Worm (Caenorhabditis elegans) whole organism, L4 larva: ENCODE results near the gene ssq-1.

ENCODE experiments used
- F10B5.3 ChIP-seq: sonication (generic microtip); optimal IDR thresholded peaks from 2 replicates; lab custom pipeline; 2016; ENCODE audit warnings: mild to moderate bottlenecking, missing genetic modification characterization, missing compliant biosample characterization
- F26F4.8 ChIP-seq: fragments of 200-800 bp; sonication (Bioruptor generic); conservative IDR thresholded peaks from 2 replicates; pipeline ENCODE4 v1.3.6; 2022; ENCODE audit warnings: missing genetic modification characterization, missing compliant biosample characterization
- F37D6.2 ChIP-seq: sonication (generic microtip); optimal IDR thresholded peaks from 2 replicates; lab custom pipeline; 2016; ENCODE audit warnings: mild to moderate bottlenecking, missing genetic modification characterization, missing compliant biosample characterization
- T20F7.1 ChIP-seq: fragments of 200-800 bp; sonication (Bioruptor generic); optimal IDR thresholded peaks from 2 replicates; lab custom pipeline; 2018; ENCODE audit warnings: mild to moderate bottlenecking, missing genetic modification characterization, missing compliant biosample characterization
- ZK337.2 ChIP-seq: fragments of 200-800 bp; sonication (Bioruptor generic); IDR thresholded peaks from 2 replicates; pipeline ENCODE4 v1.3.6; 2022; ENCODE audit warnings: missing genetic modification reagents, missing genetic modification characterization, missing compliant biosample characterization
- ZK546.5 ChIP-seq, 2 experiments: sonication (generic microtip); optimal IDR thresholded peaks; 2 replicates each; lab custom pipeline; 2017; ENCODE audit warnings: missing biosample characterization in 2 of 2, missing genetic modification characterization in 2 of 2
- ama-1 ChIP-seq: fragments of 150-350 bp; optimal IDR thresholded peaks from 2 replicates; lab custom pipeline; 2014; ENCODE audit warnings: inconsistent platforms, mixed read lengths
- ceh-20 ChIP-seq: fragments of 200-800 bp; sonication (Bioruptor generic); IDR thresholded peaks from 2 replicates; pipeline ENCODE4 v1.3.6; 2022; ENCODE audit warnings: missing genetic modification reagents, missing genetic modification characterization, missing compliant biosample characterization
- ceh-44 ChIP-seq: fragments of 200-800 bp; sonication (Bioruptor generic); IDR thresholded peaks from 2 replicates; pipeline ENCODE4 v1.3.6; 2022; ENCODE audit warnings: missing genetic modification reagents, missing genetic modification characterization, missing compliant biosample characterization
- ces-1 ChIP-seq: fragments of 150-350 bp; sonication (generic microtip); optimal IDR thresholded peaks from 4 replicates; lab custom pipeline; 2014; ENCODE audit warnings: missing biosample characterization, missing genetic modification reagents, missing genetic modification characterization
- ctbp-1 ChIP-seq: fragments of 200-800 bp; sonication (Bioruptor generic); IDR thresholded peaks from 2 replicates; pipeline ENCODE4 v1.3.6; 2022; ENCODE audit warnings: missing genetic modification reagents, missing genetic modification characterization, missing compliant biosample characterization
- daf-12 ChIP-seq: fragments of 150-350 bp; optimal IDR thresholded peaks from 2 replicates; lab custom pipeline; 2014; ENCODE audit warnings: missing biosample characterization, missing genetic modification reagents, missing genetic modification characterization
- daf-16 ChIP-seq, 3 experiments: sonication (generic microtip); optimal IDR thresholded peaks; 2 replicates each; lab custom pipeline; 2016 to 2017; ENCODE audit warnings: missing genetic modification characterization in 3 of 3, missing genetic modification reagents in 3 of 3, mild to moderate bottlenecking in 2 of 3, missing compliant biosample characterization in 2 of 3, missing biosample characterization in 1 of 3, moderate library complexity in 1 of 3
- dmd-6 ChIP-seq: fragments of 200-800 bp; sonication (Bioruptor generic); IDR thresholded peaks from 2 replicates; pipeline ENCODE4 v1.3.6; 2022; ENCODE audit warnings: missing genetic modification reagents, missing genetic modification characterization, missing compliant biosample characterization
- dve-1 ChIP-seq: sonication (generic microtip); optimal IDR thresholded peaks from 2 replicates; lab custom pipeline; 2017; ENCODE audit warnings: antibody characterized with exemption, mild to moderate bottlenecking, missing genetic modification characterization, missing compliant biosample characterization; ENCODE audit not compliant: insufficient read depth
- egl-43 ChIP-seq: fragments of 200-800 bp; sonication (Bioruptor generic); IDR thresholded peaks from 2 replicates; pipeline ENCODE4 v1.3.6; 2022; ENCODE audit warnings: missing genetic modification reagents, missing genetic modification characterization, missing compliant biosample characterization
- fkh-10 ChIP-seq: fragments of 150-350 bp; optimal IDR thresholded peaks from 2 replicates; lab custom pipeline; 2014; ENCODE audit warnings: missing biosample characterization, missing genetic modification reagents, missing genetic modification characterization
- fos-1 ChIP-seq: fragments of 150-350 bp; optimal IDR thresholded peaks from 2 replicates; lab custom pipeline; 2014; ENCODE audit warnings: missing biosample characterization, missing genetic modification characterization
- gei-8 ChIP-seq: fragments of 200-800 bp; sonication (Bioruptor generic); optimal IDR thresholded peaks from 2 replicates; lab custom pipeline; 2018; ENCODE audit warnings: mild to moderate bottlenecking, missing genetic modification characterization, missing compliant biosample characterization
- hif-1 ChIP-seq, 2 experiments: sonication (generic microtip); optimal IDR thresholded peaks; 2 replicates each; lab custom pipeline; 2016 to 2017; ENCODE audit warnings: missing compliant biosample characterization in 2 of 2, missing genetic modification characterization in 2 of 2, missing genetic modification reagents in 2 of 2, missing genotype in 2 of 2, mild to moderate bottlenecking in 1 of 2
- hlh-11 ChIP-seq: fragments of 200-800 bp; sonication (Bioruptor generic); optimal IDR thresholded peaks from 2 replicates; lab custom pipeline; 2018; ENCODE audit warnings: mild to moderate bottlenecking, missing genetic modification characterization, missing compliant biosample characterization
- hlh-30 ChIP-seq: sonication (generic microtip); optimal IDR thresholded peaks from 2 replicates; lab custom pipeline; 2017; ENCODE audit warnings: antibody characterized with exemption, mild to moderate bottlenecking, missing genetic modification characterization, missing compliant biosample characterization; ENCODE audit not compliant: insufficient read depth
- lim-7 ChIP-seq: fragments of 200-800 bp; sonication (Bioruptor generic); IDR thresholded peaks from 2 replicates; pipeline ENCODE4 v1.3.6; 2022; ENCODE audit warnings: missing genetic modification characterization, missing compliant biosample characterization
- lin-38 ChIP-seq: fragments of 200-800 bp; sonication (Bioruptor generic); IDR thresholded peaks from 2 replicates; pipeline ENCODE4 v1.3.6; 2022; ENCODE audit warnings: missing genetic modification reagents, missing genetic modification characterization, missing compliant biosample characterization
- lsy-2 ChIP-seq, 2 experiments: fragments of 150-350 bp in 1 of 2; sonication (generic microtip) in 1 of 2; optimal IDR thresholded peaks; 2 replicates each; lab custom pipeline; 2014 to 2017; ENCODE audit warnings: missing biosample characterization in 2 of 2, missing genetic modification characterization in 2 of 2
- madf-9 ChIP-seq: fragments of 200-800 bp; sonication (Bioruptor generic); conservative IDR thresholded peaks from 2 replicates; pipeline ENCODE4 v1.3.6; 2022; ENCODE audit warnings: missing genetic modification reagents, missing genetic modification characterization, missing compliant biosample characterization
- mdl-1 ChIP-seq, 2 experiments: fragments of 150-350 bp in 1 of 2; sonication (generic microtip) in 1 of 2; optimal IDR thresholded peaks; 2 replicates each; lab custom pipeline; 2014 to 2017; ENCODE audit warnings: missing biosample characterization in 2 of 2, missing genetic modification characterization in 2 of 2
- mdt-29 ChIP-seq: fragments of 200-800 bp; sonication (Bioruptor generic); IDR thresholded peaks from 2 replicates; pipeline ENCODE4 v1.3.6; 2022; ENCODE audit warnings: missing genetic modification reagents, missing genetic modification characterization, missing compliant biosample characterization
- mep-1 ChIP-seq: fragments of 150-350 bp; sonication (generic microtip); optimal IDR thresholded peaks from 3 replicates; lab custom pipeline; 2014; ENCODE audit warnings: missing biosample characterization, missing genetic modification characterization
- mes-2 ChIP-seq: sonication (generic microtip); optimal IDR thresholded peaks from 2 replicates; lab custom pipeline; 2016; ENCODE audit warnings: missing genotype, mild to moderate bottlenecking, missing genetic modification characterization, missing compliant biosample characterization; ENCODE audit not compliant: poor library complexity, severe bottlenecking
- nhr-10 ChIP-seq: fragments of 150-350 bp; optimal IDR thresholded peaks from 2 replicates; lab custom pipeline; 2014; ENCODE audit warnings: missing biosample characterization, missing genetic modification characterization
- nhr-11 ChIP-seq: fragments of 150-350 bp; optimal IDR thresholded peaks from 2 replicates; lab custom pipeline; 2014; ENCODE audit warnings: missing biosample characterization, missing genetic modification characterization
- nhr-28 ChIP-seq: fragments of 150-350 bp; optimal IDR thresholded peaks from 2 replicates; lab custom pipeline; 2014; ENCODE audit warnings: missing biosample characterization, missing genetic modification characterization
- nhr-48 ChIP-seq: sonication (generic microtip); optimal IDR thresholded peaks from 2 replicates; lab custom pipeline; 2016; ENCODE audit warnings: mild to moderate bottlenecking, missing genetic modification characterization, missing compliant biosample characterization
- nhr-76 ChIP-seq: fragments of 150-350 bp; optimal IDR thresholded peaks from 2 replicates; lab custom pipeline; 2014; ENCODE audit warnings: missing biosample characterization, missing genetic modification characterization
- pqm-1 ChIP-seq: sonication (generic microtip); optimal IDR thresholded peaks from 2 replicates; lab custom pipeline; 2017; ENCODE audit warnings: missing biosample characterization, missing genetic modification characterization
- saeg-2 ChIP-seq: fragments of 200-800 bp; sonication (Bioruptor generic); IDR thresholded peaks from 2 replicates; pipeline ENCODE4 v1.3.6; 2022; ENCODE audit warnings: missing genetic modification reagents, missing genetic modification characterization, missing compliant biosample characterization
- sdz-12 ChIP-seq: fragments of 200-800 bp; sonication (Bioruptor generic); optimal IDR thresholded peaks from 2 replicates; lab custom pipeline; 2018; ENCODE audit warnings: mild to moderate bottlenecking, missing genetic modification characterization, missing compliant biosample characterization
- snpc-1.2 ChIP-seq: fragments of 200-800 bp; sonication (Bioruptor generic); IDR thresholded peaks from 2 replicates; pipeline ENCODE4 v1.3.6; 2022; ENCODE audit warnings: missing genetic modification reagents, missing genetic modification characterization, missing compliant biosample characterization
- spr-1 ChIP-seq: sonication (generic microtip); optimal IDR thresholded peaks from 2 replicates; lab custom pipeline; 2016; ENCODE audit warnings: mild to moderate bottlenecking, missing genetic modification characterization, missing compliant biosample characterization
- unc-130 ChIP-seq: sonication (generic microtip); optimal IDR thresholded peaks from 2 replicates; lab custom pipeline; 2016; ENCODE audit warnings: missing genetic modification reagents, missing genetic modification characterization, missing compliant biosample characterization
- unc-62 ChIP-seq, 3 experiments: fragments of 150-350 bp in 1 of 3; sonication (generic microtip); optimal IDR thresholded peaks in 2 of 3; peaks in 1 of 3; 1 replicate in 1 of 3; 2 replicates in 2 of 3; lab custom pipeline; 2014 to 2017; ENCODE audit warnings: missing biosample characterization in 3 of 3, missing genetic modification characterization in 3 of 3, missing genetic modification reagents in 3 of 3, missing genotype in 1 of 3
- zip-2 ChIP-seq: fragments of 150-350 bp; optimal IDR thresholded peaks from 2 replicates; lab custom pipeline; 2014; ENCODE audit warnings: missing biosample characterization, missing genetic modification characterization
- ztf-11 ChIP-seq: fragments of 150-350 bp; optimal IDR thresholded peaks from 2 replicates; lab custom pipeline; 2014; ENCODE audit warnings: missing biosample characterization, missing genetic modification characterization

Gene ssq-1

ce11 chrIV:9867915-9868314, 15.6 kb downstream of the ssq-1 start (continued):
- TF ChIP-seq nhr-11 (tag; lab: Kevin White, UChicago) (peak; percentile 58), lim-7 (GFP tag; lab: Robert Waterston, UW) (no peak), ceh-20 (GFP tag; lab: Robert Waterston, UW) (peak; percentile 58; the same call in 1 of the 2 replicates), saeg-2 (GFP tag; lab: Robert Waterston, UW) (no peak), gei-8 (GFP tag; lab: Kevin White, UChicago) (peak; percentile 75), lsy-2 (tag; optimal IDR thresholded peaks at IDR 0.05; lab: Kevin White, UChicago) (peak; percentile 5 to 79), nhr-48 (tag; lab: Kevin White, UChicago) (peak; percentile 98), ctbp-1 (GFP tag; lab: Robert Waterston, UW) (no peak), snpc-1.2 (GFP tag; lab: Robert Waterston, UW) (no peak), nhr-28 (tag; lab: Kevin White, UChicago) (peak; percentile 92), mdl-1 (tag; optimal IDR thresholded peaks at IDR 0.05; lab: Kevin White, UChicago) (peak in 1 of 2 experiments; percentile 72), mdt-29 (peak; percentile 90), nhr-10 (tag; lab: Kevin White, UChicago) (peak; percentile 14), T20F7.1 (GFP tag; lab: Kevin White, UChicago) (peak; percentile 29), F10B5.3 (tag; lab: Kevin White, UChicago) (no peak), spr-1 (tag; lab: Kevin White, UChicago) (no peak)

ce11 chrIV:9869344-9869743, 17.0 kb downstream of the ssq-1 start:
- TF ChIP-seq F26F4.8 (no peak), lsy-2 (tag; optimal IDR thresholded peaks at IDR 0.05; lab: Kevin White, UChicago) (no peak), daf-12 (tag; lab: Kevin White, UChicago) (no peak), nhr-11 (tag; lab: Kevin White, UChicago) (no peak), nhr-76 (no peak), saeg-2 (GFP tag; lab: Robert Waterston, UW) (no peak), fos-1 (no peak), ces-1 (GFP tag; lab: Kevin White, UChicago) (no peak), hif-1 (tag; optimal IDR thresholded peaks at IDR 0.05; lab: Kevin White, UChicago) (no peak), dve-1 (tag; lab: Kevin White, UChicago) (no peak), ceh-44 (no peak), nhr-28 (tag; lab: Kevin White, UChicago) (no peak)

ce11 chrIV:9872210-9872609, 19.9 kb downstream of the ssq-1 start:
- no peak for TF ChIP-seq nhr-10 (tag; lab: Kevin White, UChicago)
- no peak for TF ChIP-seq F37D6.2 (tag; lab: Kevin White, UChicago)
- no peak for TF ChIP-seq madf-9 (GFP tag; lab: Robert Waterston, UW)

ce11 chrIV:9872786-9873185, 20.4 kb downstream of the ssq-1 start:
- TF ChIP-seq daf-16 (GFP tag; optimal IDR thresholded peaks at IDR 0.05; lab: Kevin White, UChicago) (no peak), daf-16 (tag; optimal IDR thresholded peaks at IDR 0.05; lab: Kevin White, UChicago) (peak; percentile 85), fkh-10 (GFP tag; lab: Kevin White, UChicago) (no peak), ama-1 (lab: Kevin White, UChicago) (no peak), lin-38 (GFP tag; lab: Robert Waterston, UW) (no peak), hlh-11 (tag; lab: Kevin White, UChicago) (peak; percentile 47), zip-2 (tag; lab: Kevin White, UChicago) (no peak), ZK546.5 (tag; optimal IDR thresholded peaks at IDR 0.05; lab: Kevin White, UChicago) (no peak), mep-1 (tag; lab: Kevin White, UChicago) (peak; percentile 30), unc-62 (GFP tag; optimal IDR thresholded peaks at IDR 0.05 in 1 of 2; lab: Kevin White, UChicago) (peak in 1 of 2 experiments; percentile 51), unc-62 (tag; optimal IDR thresholded peaks at IDR 0.05; lab: Kevin White, UChicago) (no peak), mdl-1 (tag; optimal IDR thresholded peaks at IDR 0.05; lab: Kevin White, UChicago) (peak in 1 of 2 experiments; percentile 44), unc-130 (no peak), lsy-2 (tag; optimal IDR thresholded peaks at IDR 0.05; lab: Kevin White, UChicago) (peak in 1 of 2 experiments; percentile 19), spr-1 (tag; lab: Kevin White, UChicago) (no peak), dve-1 (tag; lab: Kevin White, UChicago) (peak; percentile 64), dmd-6 (GFP tag; lab: Robert Waterston, UW) (peak; percentile 46; the same call in 1 of the 2 replicates), ZK337.2 (GFP tag; lab: Robert Waterston, UW) (no peak), hlh-30 (peak; percentile 43), mes-2 (peak; percentile 9), nhr-28 (tag; lab: Kevin White, UChicago) (peak; percentile 73), pqm-1 (tag; lab: Kevin White, UChicago) (peak; percentile 69), ztf-11 (tag; lab: Kevin White, UChicago) (no peak), egl-43 (GFP tag; lab: Robert Waterston, UW) (no peak), sdz-12 (GFP tag; lab: Kevin White, UChicago) (no peak)
